Worm (Caenorhabditis elegans) whole organism, late embryonic: ENCODE measurements around the gene srm-4.
A peak's percentile ranks its signal among the peaks of the same experiment; 100 is the strongest.

Experiments
- C08G9.2 ChIP-seq: sonication (generic microtip); optimal IDR thresholded peaks from 2 replicates; lab custom pipeline; 2016; ENCODE audit warnings: mild to moderate bottlenecking, missing genetic modification characterization, moderate library complexity, missing compliant biosample characterization
- F13H6.1 ChIP-seq: sonication (generic microtip); optimal IDR thresholded peaks from 2 replicates; lab custom pipeline; 2016; ENCODE audit warnings: missing genetic modification characterization, missing compliant biosample characterization
- K09A11.1 ChIP-seq: sonication (generic microtip); optimal IDR thresholded peaks from 2 replicates; lab custom pipeline; 2017; ENCODE audit warnings: antibody characterized with exemption, mild to moderate bottlenecking, missing genetic modification characterization, missing compliant biosample characterization; ENCODE audit not compliant: insufficient read depth
- Y22D7AL.16 ChIP-seq: sonication (generic microtip); optimal IDR thresholded peaks from 2 replicates; lab custom pipeline; 2016; ENCODE audit warnings: missing genetic modification characterization, missing compliant biosample characterization
- ahr-1 ChIP-seq: sonication (generic microtip); optimal IDR thresholded peaks from 2 replicates; lab custom pipeline; 2016; ENCODE audit warnings: missing genetic modification characterization, missing compliant biosample characterization
- ama-1 ChIP-seq: fragments of 150-350 bp; optimal IDR thresholded peaks from 2 replicates; lab custom pipeline; 2014
- ceh-14 ChIP-seq: sonication (generic microtip); optimal IDR thresholded peaks from 2 replicates; lab custom pipeline; 2016; ENCODE audit warnings: missing genotype, missing genetic modification characterization, missing compliant biosample characterization
- ceh-18 ChIP-seq: sonication (generic microtip); optimal IDR thresholded peaks from 2 replicates; lab custom pipeline; 2016; ENCODE audit warnings: missing genetic modification characterization, missing compliant biosample characterization
- ceh-2 ChIP-seq: sonication (generic microtip); optimal IDR thresholded peaks from 2 replicates; lab custom pipeline; 2016; ENCODE audit warnings: missing genotype, missing genetic modification characterization, missing compliant biosample characterization
- ceh-22 ChIP-seq: sonication (generic microtip); optimal IDR thresholded peaks from 2 replicates; lab custom pipeline; 2017; ENCODE audit warnings: missing biosample characterization, missing genetic modification characterization
- ceh-30 ChIP-seq: fragments of 150-350 bp; optimal IDR thresholded peaks from 2 replicates; lab custom pipeline; 2014; ENCODE audit warnings: missing biosample characterization, missing genetic modification characterization
- ceh-31 ChIP-seq: sonication (generic microtip); optimal IDR thresholded peaks from 2 replicates; lab custom pipeline; 2016; ENCODE audit warnings: missing genetic modification characterization, missing compliant biosample characterization
- ceh-34 ChIP-seq: sonication (generic microtip); optimal IDR thresholded peaks from 2 replicates; lab custom pipeline; 2016; ENCODE audit warnings: mild to moderate bottlenecking, missing genetic modification characterization, missing compliant biosample characterization
- ceh-45 ChIP-seq: fragments of 200-800 bp; sonication (Bioruptor generic); IDR thresholded peaks from 2 replicates; pipeline ENCODE4 v1.3.6; 2022; ENCODE audit warnings: missing genetic modification reagents, missing genetic modification characterization, missing compliant biosample characterization
- ceh-6 ChIP-seq: fragments of 200-800 bp; sonication (Bioruptor generic); optimal IDR thresholded peaks from 2 replicates; lab custom pipeline; 2018; ENCODE audit warnings: mild to moderate bottlenecking, missing genetic modification characterization, missing compliant biosample characterization
- ets-4 ChIP-seq: sonication (generic microtip); optimal IDR thresholded peaks from 2 replicates; lab custom pipeline; 2016; ENCODE audit warnings: missing genetic modification characterization, missing compliant biosample characterization
- fax-1 ChIP-seq: sonication (generic microtip); optimal IDR thresholded peaks from 2 replicates; lab custom pipeline; 2016; ENCODE audit warnings: missing genotype, missing genetic modification characterization, missing compliant biosample characterization
- fkh-10 ChIP-seq: fragments of 150-350 bp; optimal IDR thresholded peaks from 2 replicates; lab custom pipeline; 2014; ENCODE audit warnings: missing biosample characterization, missing genetic modification reagents, missing genetic modification characterization
- gmeb-2 ChIP-seq: sonication (generic microtip); optimal IDR thresholded peaks from 2 replicates; lab custom pipeline; 2016; ENCODE audit warnings: missing genetic modification characterization, inconsistent platforms, missing compliant biosample characterization
- hlh-13 ChIP-seq: fragments of 200-800 bp; sonication (Bioruptor generic); optimal IDR thresholded peaks from 2 replicates; lab custom pipeline; 2018; ENCODE audit warnings: mild to moderate bottlenecking, missing genetic modification characterization, missing compliant biosample characterization
- hlh-15 ChIP-seq: sonication (generic microtip); optimal IDR thresholded peaks from 2 replicates; lab custom pipeline; 2016; ENCODE audit warnings: missing genetic modification characterization, missing compliant biosample characterization
- hlh-6 ChIP-seq: sonication (generic microtip); optimal IDR thresholded peaks from 2 replicates; lab custom pipeline; 2016; ENCODE audit warnings: missing genotype, missing genetic modification characterization, missing compliant biosample characterization
- hlh-8 ChIP-seq: sonication (generic microtip); optimal IDR thresholded peaks from 2 replicates; lab custom pipeline; 2016; ENCODE audit warnings: missing genotype, missing genetic modification characterization, missing compliant biosample characterization
- lim-6 ChIP-seq: sonication (generic microtip); optimal IDR thresholded peaks from 2 replicates; lab custom pipeline; 2016; ENCODE audit warnings: missing genetic modification characterization, missing compliant biosample characterization
- lin-11 ChIP-seq: fragments of 200-800 bp; sonication (Bioruptor generic); optimal IDR thresholded peaks from 2 replicates; lab custom pipeline; 2018; ENCODE audit warnings: mild to moderate bottlenecking, missing genetic modification characterization, missing compliant biosample characterization
- madf-2 ChIP-seq: sonication (generic microtip); optimal IDR thresholded peaks from 2 replicates; lab custom pipeline; 2017; ENCODE audit warnings: missing genetic modification characterization, missing compliant biosample characterization
- mec-3 ChIP-seq: sonication (generic microtip); optimal IDR thresholded peaks from 2 replicates; lab custom pipeline; 2016; ENCODE audit warnings: borderline replicate concordance, missing genetic modification characterization, missing compliant biosample characterization
- nfya-1 ChIP-seq: sonication (generic microtip); optimal IDR thresholded peaks from 2 replicates; lab custom pipeline; 2017; ENCODE audit warnings: missing genetic modification characterization, mild to moderate bottlenecking, missing compliant biosample characterization, antibody characterized with exemption, moderate library complexity
- nhr-232 ChIP-seq: sonication (generic microtip); optimal IDR thresholded peaks from 2 replicates; lab custom pipeline; 2016; ENCODE audit warnings: missing genetic modification characterization, missing compliant biosample characterization
- odd-2 ChIP-seq: sonication (generic microtip); optimal IDR thresholded peaks from 2 replicates; lab custom pipeline; 2017; ENCODE audit warnings: antibody characterized with exemption, mild to moderate bottlenecking, missing genetic modification characterization, missing compliant biosample characterization
- pat-9 ChIP-seq: fragments of 200-800 bp; sonication (Bioruptor generic); optimal IDR thresholded peaks from 2 replicates; lab custom pipeline; 2018; ENCODE audit warnings: mild to moderate bottlenecking, missing genetic modification characterization, moderate library complexity, missing compliant biosample characterization
- pax-1 ChIP-seq: fragments of 150-350 bp; optimal IDR thresholded peaks from 2 replicates; lab custom pipeline; 2014; ENCODE audit warnings: missing biosample characterization, missing genetic modification characterization
- pha-2 ChIP-seq: sonication (generic microtip); optimal IDR thresholded peaks from 2 replicates; lab custom pipeline; 2017; ENCODE audit warnings: mild to moderate bottlenecking, missing genetic modification characterization, missing compliant biosample characterization
- pha-4 ChIP-seq: fragments of 150-350 bp; optimal IDR thresholded peaks from 2 replicates; lab custom pipeline; 2018; ENCODE audit warnings: missing biosample characterization, missing genetic modification reagents, missing genetic modification characterization
- pros-1 ChIP-seq: fragments of 150-350 bp; optimal IDR thresholded peaks from 2 replicates; lab custom pipeline; 2014; ENCODE audit warnings: missing biosample characterization, missing genetic modification reagents, missing genetic modification characterization
- ref-2 ChIP-seq: sonication (generic microtip); optimal IDR thresholded peaks from 2 replicates; lab custom pipeline; 2016; ENCODE audit warnings: missing genetic modification characterization, missing compliant biosample characterization
- rnt-1 ChIP-seq: sonication (generic microtip); optimal IDR thresholded peaks from 2 replicates; lab custom pipeline; 2016; ENCODE audit warnings: missing genetic modification characterization, missing compliant biosample characterization
- sdc-2 ChIP-seq: sonication (generic microtip); optimal IDR thresholded peaks from 2 replicates; lab custom pipeline; 2016; ENCODE audit warnings: missing genotype, missing genetic modification characterization, missing compliant biosample characterization
- sox-2 ChIP-seq: fragments of 200-800 bp; sonication (Bioruptor generic); IDR thresholded peaks from 2 replicates; pipeline ENCODE4 v1.3.6; 2022; ENCODE audit warnings: missing genetic modification reagents, missing genetic modification characterization, missing compliant biosample characterization
- sox-4 ChIP-seq: sonication (generic microtip); optimal IDR thresholded peaks from 2 replicates; lab custom pipeline; 2017; ENCODE audit warnings: mild to moderate bottlenecking, missing genetic modification characterization, inconsistent platforms, missing compliant biosample characterization
- tbx-7 ChIP-seq: sonication (generic microtip); optimal IDR thresholded peaks from 2 replicates; lab custom pipeline; 2016; ENCODE audit warnings: missing genotype, missing genetic modification characterization, missing compliant biosample characterization
- ttx-3 ChIP-seq: sonication (generic microtip); optimal IDR thresholded peaks from 2 replicates; lab custom pipeline; 2016; ENCODE audit warnings: missing genetic modification reagents, missing genetic modification characterization, missing compliant biosample characterization
- unc-42 ChIP-seq: sonication (generic microtip); optimal IDR thresholded peaks from 2 replicates; lab custom pipeline; 2016; ENCODE audit warnings: missing genotype, missing genetic modification characterization, missing compliant biosample characterization
- ztf-16 ChIP-seq: sonication (generic microtip); optimal IDR thresholded peaks from 2 replicates; lab custom pipeline; 2017; ENCODE audit warnings: missing genetic modification characterization, missing compliant biosample characterization

The srm-4 gene

DNA sequence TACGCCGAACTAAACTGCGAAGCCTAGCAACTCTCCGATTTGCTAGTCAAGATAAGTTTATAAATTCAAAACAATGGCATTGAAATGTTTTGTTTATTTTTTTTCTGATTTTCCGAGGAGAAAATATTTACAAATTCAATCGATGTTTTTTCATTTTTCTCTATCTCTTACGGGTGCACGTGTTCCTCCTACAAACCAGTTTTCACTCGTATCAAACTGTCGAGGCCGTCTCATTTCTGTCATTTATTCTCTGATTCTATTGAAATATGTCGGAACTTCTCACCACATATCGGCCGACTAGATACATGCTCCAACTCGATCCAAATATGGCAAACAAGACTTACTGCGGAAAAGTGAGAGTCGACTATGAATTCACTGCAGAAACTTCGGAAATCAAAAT lies 1.7 kb upstream of the srm-4 start, which contains the start of gene F47B8.8:
F47B8.8 (plus strand) TSS at position 257 of the 400 bp plus-strand sequence.
- TF ChIP-seq ttx-3 (tag; lab: Kevin White, UChicago): no peak
- TF ChIP-seq hlh-6 (tag; lab: Kevin White, UChicago): no peak
- TF ChIP-seq lin-11: no peak
- TF ChIP-seq mec-3 (tag; lab: Kevin White, UChicago): no peak
- no peak for TF ChIP-seq ceh-30
- no peak for TF ChIP-seq nhr-232 (tag; lab: Kevin White, UChicago)
- TF ChIP-seq pax-1 (tag; lab: Kevin White, UChicago): no peak
- TF ChIP-seq pha-4 (tag; lab: Kevin White, UChicago): no peak
- no peak for TF ChIP-seq ceh-2
- no peak for TF ChIP-seq nfya-1
- TF ChIP-seq hlh-15: no peak
- TF ChIP-seq fkh-10 (GFP tag; lab: Kevin White, UChicago): no peak
- TF ChIP-seq gmeb-2 (tag; lab: Kevin White, UChicago): no peak
- no peak for TF ChIP-seq rnt-1 (tag; lab: Kevin White, UChicago)
- no peak for TF ChIP-seq tbx-7 (tag; lab: Kevin White, UChicago)
- TF ChIP-seq ceh-18 (tag; lab: Kevin White, UChicago): no peak
- no peak for TF ChIP-seq odd-2 (tag; lab: Kevin White, UChicago)
- TF ChIP-seq, all 69 proteins: peak for 0

- no peak for TF ChIP-seq lim-6
- TF ChIP-seq fax-1 (tag; lab: Kevin White, UChicago): no peak
- TF ChIP-seq sox-4: no peak
- TF ChIP-seq ahr-1 (tag; lab: Kevin White, UChicago): no peak
These were observed 1.7 kb downstream of the srm-4 start, which contains the start of gene srm-5 for ce11 chrV:14334901-14335300. TSS of gene srm-5 (plus strand) at chrV:14335201.

- TF ChIP-seq K09A11.1 (tag; lab: Kevin White, UChicago): no peak
- no peak for TF ChIP-seq ttx-3 (tag; lab: Kevin White, UChicago)
These were observed 3.4 kb downstream of the srm-4 start, which contains the start of gene srm-6 for ce11 chrV:14336655-14337054. TSS of gene srm-6 (plus strand) at chrV:14336955.

DNA sequence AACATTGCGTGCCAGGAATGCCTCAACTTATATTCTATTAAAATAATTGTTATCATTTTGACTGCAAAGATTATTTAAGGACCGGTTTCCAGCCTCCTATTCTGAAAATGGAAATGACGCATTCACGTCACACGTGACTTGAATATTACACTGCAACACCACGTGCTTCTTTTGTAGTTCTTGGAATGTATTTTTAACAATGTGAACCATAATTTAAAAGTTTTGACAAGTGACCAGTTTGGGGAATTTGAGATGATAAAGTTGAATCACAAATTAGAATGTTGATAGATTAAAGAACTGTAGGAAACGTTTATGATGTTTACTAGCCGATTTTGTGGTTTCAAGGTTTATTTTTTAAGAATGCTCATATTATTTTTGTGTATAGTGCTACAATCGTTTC lies 8.5 kb downstream of the srm-4 start, which contains the start of gene F47B8.10:
F47B8.10 (plus strand) TSS at position 301 of the 400 bp plus-strand sequence.
- TF ChIP-seq Y22D7AL.16 (tag; lab: Kevin White, UChicago) (no peak), hlh-6 (tag; lab: Kevin White, UChicago) (no peak), ztf-16 (tag; lab: Kevin White, UChicago) (no peak), C08G9.2 (no peak), ceh-22 (no peak), ref-2 (tag; lab: Kevin White, UChicago) (no peak), sdc-2 (tag; lab: Kevin White, UChicago) (no peak)
- TF ChIP-seq, all 69 proteins: peak for 0

ce11 chrV:14347234-14347826 lies 14.1 kb downstream of the srm-4 start, which contains the start of gene cept-2:
TSS of gene cept-2 (plus strand) at chrV:14347766.
- TF ChIP-seq ets-4 (tag; lab: Kevin White, UChicago) (peak; percentile 46), hlh-13 (no peak), ceh-6 (GFP tag; lab: Kevin White, UChicago) (no peak), fkh-10 (GFP tag; lab: Kevin White, UChicago) (no peak), ceh-14 (tag; lab: Kevin White, UChicago) (peak; percentile 76), ceh-45 (no peak), ceh-22 (no peak), K09A11.1 (tag; lab: Kevin White, UChicago) (peak; percentile 21), nfya-1 (peak; percentile 75), sox-2 (GFP tag; lab: Robert Waterston, UW) (no peak), lin-11 (no peak), pha-2 (tag; lab: Kevin White, UChicago) (no peak), F13H6.1 (tag; lab: Kevin White, UChicago) (peak; percentile 30), pros-1 (tag; lab: Kevin White, UChicago) (no peak), ceh-34 (tag; lab: Kevin White, UChicago) (peak; percentile 61), madf-2 (tag; lab: Kevin White, UChicago) (peak; percentile 44), fax-1 (tag; lab: Kevin White, UChicago) (peak; percentile 75), ceh-31 (tag; lab: Kevin White, UChicago) (peak; percentile 94), hlh-8 (tag; lab: Kevin White, UChicago) (peak; percentile 58), ama-1 (lab: Kevin White, UChicago) (no peak), ceh-30 (no peak), pat-9 (tag; lab: Kevin White, UChicago) (no peak), unc-42 (tag; lab: Kevin White, UChicago) (peak; percentile 83), C08G9.2 (peak; percentile 84), pax-1 (tag; lab: Kevin White, UChicago) (peak; percentile 75)
